Fruit fly (Drosophila melanogaster) whole organism, pupa: ENCODE measurements around the gene CG4000.

ENCODE experiments used
- CG10348 ChIP-seq: fragments of 200-800 bp; sonication (Bioruptor generic); IDR thresholded peaks from 2 replicates; pipeline ENCODE4 v1.3.6; 2022; ENCODE audit warnings: missing biosample characterization, missing genetic modification characterization
- CG12605 ChIP-seq: fragments of 200-800 bp; sonication (Bioruptor generic); IDR thresholded peaks from 2 replicates; pipeline ENCODE4 v1.3.6; 2022; ENCODE audit warnings: missing biosample characterization, missing genetic modification characterization
- CG13204 ChIP-seq: fragments of 200-800 bp; sonication (Bioruptor generic); optimal IDR thresholded peaks from 2 replicates; lab custom pipeline; 2018; ENCODE audit warnings: missing biosample characterization, mild to moderate bottlenecking, missing genetic modification characterization, moderate library complexity
- CG15710 ChIP-seq: fragments of 200-800 bp; sonication (Bioruptor generic); optimal IDR thresholded peaks from 2 replicates; lab custom pipeline; 2018; ENCODE audit warnings: missing biosample characterization, mild to moderate bottlenecking, missing genetic modification characterization, moderate library complexity
- CG32121 ChIP-seq: fragments of 200-800 bp; sonication (Bioruptor generic); IDR thresholded peaks from 2 replicates; pipeline ENCODE4 v1.3.6; 2022; ENCODE audit warnings: missing biosample characterization, missing genetic modification characterization
- CG34367 ChIP-seq: fragments of 200-800 bp; sonication (Bioruptor generic); optimal IDR thresholded peaks from 2 replicates; lab custom pipeline; 2018; ENCODE audit warnings: missing biosample characterization, mild to moderate bottlenecking, missing genetic modification characterization
- CG4496 ChIP-seq: fragments of 200-800 bp; sonication (Bioruptor generic); IDR thresholded peaks from 3 replicates; pipeline ENCODE4 v1.3.6; 2022; ENCODE audit warnings: missing biosample characterization, missing genetic modification characterization
- CG8159 ChIP-seq: fragments of 200-800 bp; sonication (Bioruptor generic); optimal IDR thresholded peaks from 3 replicates; lab custom pipeline; 2018; ENCODE audit warnings: missing biosample characterization, mild to moderate bottlenecking, missing genetic modification characterization, moderate library complexity
- CG8301 ChIP-seq: fragments of 200-800 bp; sonication (Bioruptor generic); optimal IDR thresholded peaks from 2 replicates; lab custom pipeline; 2018; ENCODE audit warnings: missing biosample characterization, mild to moderate bottlenecking, missing genetic modification characterization
- CG9948 ChIP-seq: fragments of 200-800 bp; sonication (Bioruptor generic); optimal IDR thresholded peaks from 2 replicates; lab custom pipeline; 2018; ENCODE audit warnings: missing biosample characterization, mild to moderate bottlenecking, missing genetic modification characterization, moderate library complexity
- D1 ChIP-seq: fragments of 200-800 bp; sonication (Bioruptor generic); optimal IDR thresholded peaks from 2 replicates; lab custom pipeline; 2018; ENCODE audit warnings: missing biosample characterization, mild to moderate bottlenecking, missing genetic modification characterization, moderate library complexity
- EcR ChIP-seq: fragments of 200-800 bp; sonication (Bioruptor generic); optimal IDR thresholded peaks from 3 replicates; lab custom pipeline; 2019; ENCODE audit warnings: missing biosample characterization, missing genetic modification characterization, mild to moderate bottlenecking, moderate library complexity, missing genetic modification reagents
- Ets98B ChIP-seq: fragments of 200-800 bp; sonication (Bioruptor generic); IDR thresholded peaks from 2 replicates; pipeline ENCODE4 v1.3.6; 2022; ENCODE audit warnings: missing biosample characterization, missing genetic modification characterization
- Pif1B ChIP-seq: fragments of 200-800 bp; sonication (Bioruptor generic); optimal IDR thresholded peaks from 3 replicates; lab custom pipeline; 2016; ENCODE audit warnings: missing biosample characterization, missing genetic modification characterization
- Snoo ChIP-seq: fragments of 200-800 bp; sonication (Bioruptor generic); optimal IDR thresholded peaks from 3 replicates; lab custom pipeline; 2017; ENCODE audit warnings: missing biosample characterization, mild to moderate bottlenecking, missing genetic modification characterization, inconsistent platforms
- fd96Ca ChIP-seq: fragments of 200-800 bp; sonication (Bioruptor generic); IDR thresholded peaks from 3 replicates; pipeline ENCODE4 v1.3.6; 2022; ENCODE audit warnings: missing biosample characterization, missing genetic modification characterization
- gl ChIP-seq: fragments of 200-800 bp; sonication (Bioruptor generic); optimal IDR thresholded peaks from 2 replicates; lab custom pipeline; 2018; ENCODE audit warnings: missing biosample characterization, mild to moderate bottlenecking, missing genetic modification characterization
- rn ChIP-seq: fragments of 200-800 bp; sonication (Bioruptor generic); IDR thresholded peaks from 2 replicates; pipeline ENCODE4 v1.3.6; 2022; ENCODE audit warnings: missing biosample characterization, missing genetic modification characterization

Gene CG4000

DNA sequence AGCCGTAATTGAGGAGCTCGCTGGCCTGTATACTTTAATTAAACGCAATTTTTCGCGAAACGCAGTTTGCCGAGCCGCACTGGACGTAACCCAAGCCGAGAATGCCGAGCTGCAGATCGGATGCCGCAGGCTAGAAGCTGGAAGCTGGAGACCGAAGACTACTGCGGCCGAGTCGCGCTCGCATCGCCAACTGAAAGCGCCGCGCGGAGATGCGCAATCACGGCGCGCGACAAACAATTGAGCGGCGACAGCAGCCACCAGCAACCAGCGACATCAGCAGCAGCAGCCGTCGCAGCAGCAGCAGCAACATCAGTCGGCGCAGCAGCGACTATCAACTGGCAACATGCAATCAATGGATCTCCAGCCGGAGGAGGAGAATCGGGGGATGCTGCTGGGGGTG, 20.5 kb downstream of the CG4000 start:
- TF ChIP-seq CG32121 (peak; percentile 77), Ets98B (GFP tag; lab: Robert Waterston, UW) (peak; percentile 69), Snoo (no peak), CG13204 (GFP tag; lab: Kevin White, UChicago) (no peak), CG10348 (GFP tag; lab: Robert Waterston, UW) (no peak), CG4496 (GFP tag; lab: Robert Waterston, UW) (peak; percentile 60), fd96Ca (peak; percentile 81)

DNA sequence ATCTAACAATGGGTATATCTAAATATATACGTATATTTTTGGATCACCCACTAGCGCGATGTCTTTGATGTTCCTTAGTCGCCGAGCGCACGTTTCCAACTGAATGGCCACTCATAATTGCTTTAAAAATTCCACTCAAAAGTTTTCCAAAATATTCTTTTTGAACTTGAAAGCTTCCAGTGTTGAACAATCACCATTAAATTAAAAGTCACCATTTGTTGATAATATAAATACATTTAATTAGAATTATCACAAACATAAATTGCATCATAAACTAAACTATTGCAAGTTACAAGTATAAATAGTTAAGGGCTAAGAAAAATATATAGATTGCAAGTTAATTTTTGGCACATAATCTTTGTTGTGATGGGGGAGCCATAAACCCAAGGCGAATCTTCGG, 24.8 kb downstream of the CG4000 start, which contains the start of gene GluRIID:
GluRIID (minus strand) TSS at position 101 of the 400 bp plus-strand sequence.
- TF ChIP-seq CG8301 (tag; lab: Kevin White, UChicago): no peak
- TF ChIP-seq CG8159 (tag; lab: Kevin White, UChicago): no peak

DNA sequence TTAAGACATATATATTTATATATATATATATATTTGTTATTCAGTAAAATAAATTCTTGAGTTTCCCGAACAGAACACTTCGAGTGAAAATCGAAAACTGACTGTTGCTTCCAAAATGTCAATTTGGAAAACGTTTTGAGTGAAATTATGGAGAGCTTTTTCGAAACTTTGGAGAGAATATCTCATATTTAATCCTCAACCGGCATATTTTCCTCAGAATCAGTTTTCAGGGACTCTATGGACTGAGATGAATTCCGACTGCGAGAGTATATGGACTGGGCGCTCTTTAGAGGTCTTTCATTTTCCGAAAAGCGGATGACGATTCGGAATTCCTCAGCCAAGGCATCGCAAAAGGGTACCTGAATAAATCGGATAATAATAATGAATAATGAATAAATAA, 28.5 kb downstream of the CG4000 start, which contains the start of gene GluRIIE:
GluRIIE (minus strand) TSS at position 101 of the 400 bp plus-strand sequence.
- TF ChIP-seq Pif1B (GFP tag; lab: Kevin White, UChicago): no peak
- no peak for TF ChIP-seq CG15710 (tag; lab: Kevin White, UChicago)
- no peak for TF ChIP-seq CG13204 (GFP tag; lab: Kevin White, UChicago)
- no peak for TF ChIP-seq CG8301 (tag; lab: Kevin White, UChicago)
- TF ChIP-seq Snoo: no peak

DNA sequence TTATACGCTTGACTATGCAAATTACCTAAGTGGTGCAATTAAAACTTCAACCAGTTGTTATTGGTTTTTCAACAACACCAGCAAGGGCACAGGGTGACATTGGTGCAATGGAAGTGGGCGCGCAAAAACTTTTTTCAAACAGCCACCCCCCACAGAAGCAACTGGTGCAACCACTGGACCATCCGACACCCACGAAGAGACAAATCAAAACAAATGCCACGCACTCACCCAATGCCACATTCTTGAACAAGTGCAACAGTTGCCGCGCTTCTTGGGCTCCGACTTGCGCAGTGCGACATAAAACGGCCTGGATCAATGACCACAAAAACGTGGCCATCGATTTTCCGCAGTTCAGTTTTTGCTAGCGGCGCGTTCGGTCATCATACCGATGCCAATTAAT, 41.4 kb downstream of the CG4000 start:
- TF ChIP-seq EcR (GFP tag; lab: Kevin White, UChicago) (no peak), CG32121 (no peak), CG12605 (GFP tag; lab: Robert Waterston, UW) (peak; percentile 95), CG8301 (tag; lab: Kevin White, UChicago) (no peak), Ets98B (GFP tag; lab: Robert Waterston, UW) (0 out of 2 replicates have a peak, but pooled peaks have one; percentile 16), CG10348 (GFP tag; lab: Robert Waterston, UW) (no peak), Snoo (no peak), CG8159 (tag; lab: Kevin White, UChicago) (no peak)

- TF ChIP-seq CG4496 (GFP tag; lab: Robert Waterston, UW) (0 out of 3 replicates have a peak, but pooled peaks have one; percentile 37), D1 (no peak), CG34367 (tag; lab: Kevin White, UChicago) (peak; percentile 27)
These were observed 42.2 kb downstream of the CG4000 start, which contains the start of the genes Pi3K92E and Lrrk for dm6 chr3R:20634674-20635594. Gene Pi3K92E, minus strand, starts transcription at chr3R:20634732. Gene Lrrk, plus strand, starts transcription at chr3R:20635480.

DNA sequence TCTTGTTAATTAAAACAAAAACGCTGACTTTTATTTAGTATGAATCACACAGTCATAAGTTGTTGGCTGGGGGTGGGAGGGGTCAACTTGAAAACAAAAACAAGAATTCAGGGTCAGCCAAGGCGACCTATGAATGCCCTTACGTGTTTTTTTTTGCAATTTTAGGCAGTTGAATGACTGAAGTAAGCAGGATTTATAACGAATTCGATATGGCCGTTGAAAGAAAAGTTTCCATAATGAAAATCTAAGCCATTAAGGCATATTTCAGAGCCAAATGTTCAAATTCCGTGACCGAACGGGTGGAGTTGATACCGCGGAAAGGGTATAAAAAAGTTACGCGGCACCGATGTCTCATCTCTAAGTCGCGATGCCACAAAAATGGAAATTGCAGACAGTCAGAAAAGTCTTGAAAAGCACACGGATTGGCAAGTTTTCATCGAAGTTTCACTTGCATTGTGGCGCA, 43.1 kb downstream of the CG4000 start:
- TF ChIP-seq gl (tag; lab: Kevin White, UChicago): no peak
- TF ChIP-seq CG15710 (tag; lab: Kevin White, UChicago): peak; percentile 60
- no peak for TF ChIP-seq CG13204 (GFP tag; lab: Kevin White, UChicago)
- TF ChIP-seq Pif1B (GFP tag; lab: Kevin White, UChicago): no peak
- TF ChIP-seq EcR (GFP tag; lab: Kevin White, UChicago): no peak
- peak; percentile 52; the same call in 1 of the 2 replicates for TF ChIP-seq rn (GFP tag; lab: Robert Waterston, UW)
- peak; percentile 71 for TF ChIP-seq Ets98B (GFP tag; lab: Robert Waterston, UW)
- peak; percentile 58 for TF ChIP-seq CG9948 (tag; lab: Kevin White, UChicago)
- peak; percentile 59; the same call in 2 of the 3 replicates for TF ChIP-seq CG4496 (GFP tag; lab: Robert Waterston, UW)
- TF ChIP-seq Snoo: peak; percentile 49
- no peak for TF ChIP-seq D1
- peak; percentile 80 for TF ChIP-seq fd96Ca
- TF ChIP-seq CG32121: peak; percentile 71
